Fruit fly (Drosophila melanogaster) whole organism, embryonic: ENCODE results near the gene CG6527.

ENCODE experiments used
- B-H2 ChIP-seq: fragments of 200-800 bp; sonication (Bioruptor generic); optimal IDR thresholded peaks from 2 replicates; lab custom pipeline; 2018; ENCODE audit warnings: missing biosample characterization, mild to moderate bottlenecking, missing genetic modification characterization
- Blimp-1 ChIP-seq: fragments of 200-800 bp; sonication (Bioruptor generic); optimal IDR thresholded peaks from 3 replicates; lab custom pipeline; 2018; ENCODE audit warnings: missing biosample characterization, missing genetic modification characterization, mild to moderate bottlenecking, moderate library complexity, missing genetic modification reagents
- CG10267 ChIP-seq: fragments of 200-800 bp; sonication (Bioruptor generic); optimal IDR thresholded peaks from 2 replicates; lab custom pipeline; 2018; ENCODE audit warnings: missing biosample characterization, mild to moderate bottlenecking, missing genetic modification characterization, moderate library complexity
- CG10274 ChIP-seq: fragments of 200-800 bp; sonication (Bioruptor generic); optimal IDR thresholded peaks from 3 replicates; lab custom pipeline; 2017; ENCODE audit warnings: missing biosample characterization, mild to moderate bottlenecking, missing genetic modification characterization
- CG10565 ChIP-seq: fragments of 200-800 bp; sonication (Bioruptor generic); optimal IDR thresholded peaks from 3 replicates; lab custom pipeline; 2016; ENCODE audit warnings: missing biosample characterization, mild to moderate bottlenecking, missing genetic modification characterization
- CG10979 ChIP-seq: fragments of 200-800 bp; sonication (Bioruptor generic); optimal IDR thresholded peaks from 2 replicates; lab custom pipeline; 2018; ENCODE audit warnings: missing biosample characterization, mild to moderate bottlenecking, missing genetic modification characterization, moderate library complexity
- CG11696 ChIP-seq: fragments of 200-800 bp; sonication (Bioruptor generic); IDR thresholded peaks from 2 replicates; pipeline ENCODE4 v1.3.6; 2022; ENCODE audit warnings: missing biosample characterization, missing genetic modification characterization
- CG12391 ChIP-seq: fragments of 200-800 bp; sonication (Bioruptor generic); optimal IDR thresholded peaks from 3 replicates; lab custom pipeline; 2018; ENCODE audit warnings: missing biosample characterization, mild to moderate bottlenecking, missing genetic modification characterization, moderate library complexity
- CG13123 ChIP-seq: fragments of 200-800 bp; sonication (Bioruptor generic); optimal IDR thresholded peaks from 2 replicates; lab custom pipeline; 2016; ENCODE audit warnings: missing biosample characterization, missing genetic modification characterization
- CG17361 ChIP-seq: fragments of 200-800 bp; sonication (Bioruptor generic); IDR thresholded peaks from 3 replicates; pipeline ENCODE4 v1.3.6; 2022; ENCODE audit warnings: missing biosample characterization, missing genetic modification characterization
- CG17829 ChIP-seq: fragments of 200-800 bp; optimal IDR thresholded peaks from 2 replicates; lab custom pipeline; 2019; ENCODE audit warnings: missing biosample characterization, mild to moderate bottlenecking, missing genetic modification characterization, moderate library complexity
- CG2116 ChIP-seq: fragments of 200-800 bp; sonication (Bioruptor generic); optimal IDR thresholded peaks from 3 replicates; lab custom pipeline; 2018; ENCODE audit warnings: missing biosample characterization, mild to moderate bottlenecking, missing genetic modification characterization
- CG30403 ChIP-seq: fragments of 200-800 bp; sonication (Bioruptor generic); optimal IDR thresholded peaks from 3 replicates; lab custom pipeline; 2016; ENCODE audit warnings: missing biosample characterization, missing genetic modification characterization
- CG31365 ChIP-seq: fragments of 200-800 bp; sonication (Bioruptor generic); optimal IDR thresholded peaks from 2 replicates; lab custom pipeline; 2018; ENCODE audit warnings: missing biosample characterization, mild to moderate bottlenecking, missing genetic modification characterization
- CG4282 ChIP-seq: fragments of 200-800 bp; sonication (Bioruptor generic); optimal IDR thresholded peaks from 2 replicates; lab custom pipeline; 2016; ENCODE audit warnings: missing biosample characterization, missing genetic modification characterization
- CG4424 ChIP-seq: fragments of 200-800 bp; sonication (Bioruptor generic); optimal IDR thresholded peaks from 3 replicates; lab custom pipeline; 2016; ENCODE audit warnings: missing biosample characterization, missing genetic modification characterization
- CG7839 ChIP-seq: fragments of 200-800 bp; sonication (Bioruptor generic); optimal IDR thresholded peaks from 3 replicates; lab custom pipeline; 2018; ENCODE audit warnings: missing biosample characterization, mild to moderate bottlenecking, missing genetic modification characterization, moderate library complexity
- CG8388 ChIP-seq: fragments of 200-800 bp; sonication (Bioruptor generic); optimal IDR thresholded peaks from 2 replicates; lab custom pipeline; 2019; ENCODE audit warnings: missing biosample characterization, mild to moderate bottlenecking, missing genetic modification characterization, moderate library complexity
- CG8924 ChIP-seq: fragments of 200-800 bp; optimal IDR thresholded peaks from 3 replicates; lab custom pipeline; 2019; ENCODE audit warnings: missing biosample characterization, mild to moderate bottlenecking, missing genetic modification characterization, moderate library complexity
- CG9727 ChIP-seq: fragments of 200-800 bp; sonication (Bioruptor generic); optimal IDR thresholded peaks from 3 replicates; lab custom pipeline; 2017; ENCODE audit warnings: missing biosample characterization, mild to moderate bottlenecking, missing genetic modification characterization
- CTCF ChIP-seq: fragments of 200-800 bp; sonication (Bioruptor generic); optimal IDR thresholded peaks from 2 replicates; lab custom pipeline; 2017; ENCODE audit warnings: missing biosample characterization, mild to moderate bottlenecking, missing genetic modification characterization, moderate library complexity
- CoRest ChIP-seq: fragments of 200-800 bp; sonication (Bioruptor generic); optimal IDR thresholded peaks from 3 replicates; lab custom pipeline; 2018; ENCODE audit warnings: missing biosample characterization, mild to moderate bottlenecking, missing genetic modification characterization, moderate library complexity
- D19A ChIP-seq: fragments of 200-800 bp; optimal IDR thresholded peaks from 3 replicates; lab custom pipeline; 2019; ENCODE audit warnings: missing biosample characterization, mild to moderate bottlenecking, missing genetic modification characterization, moderate library complexity
- Dp ChIP-seq: fragments of 200-800 bp; sonication (Bioruptor generic); optimal IDR thresholded peaks from 2 replicates; lab custom pipeline; 2018; ENCODE audit warnings: missing biosample characterization, mild to moderate bottlenecking, missing genetic modification characterization, moderate library complexity
- Hey ChIP-seq: fragments of 200-800 bp; sonication (Bioruptor generic); optimal IDR thresholded peaks from 3 replicates; lab custom pipeline; 2018; ENCODE audit warnings: missing biosample characterization, mild to moderate bottlenecking, missing genetic modification characterization
- Hr51 ChIP-seq, 2 experiments: fragments of 200-800 bp; sonication (Bioruptor generic); optimal IDR thresholded peaks; 2 replicates in 1 of 2; 3 replicates in 1 of 2; lab custom pipeline; 2016 to 2018; ENCODE audit warnings: missing biosample characterization in 2 of 2, missing genetic modification characterization in 2 of 2, mild to moderate bottlenecking in 1 of 2, moderate library complexity in 1 of 2
- Lpt ChIP-seq: fragments of >200 bp; optimal IDR thresholded peaks from 2 replicates; lab custom pipeline; 2018; ENCODE audit warnings: missing biosample characterization, missing genetic modification characterization
- Med ChIP-seq: fragments of 200-800 bp; sonication (Bioruptor generic); peaks from one replicate; lab custom pipeline; 2016; ENCODE audit warnings: missing biosample characterization, missing genetic modification characterization, mild to moderate bottlenecking, inconsistent platforms, moderate library complexity
- Nf-YB ChIP-seq: fragments of 200-800 bp; sonication (Bioruptor generic); optimal IDR thresholded peaks from 3 replicates; lab custom pipeline; 2019; ENCODE audit warnings: missing biosample characterization, mild to moderate bottlenecking, missing genetic modification characterization, moderate library complexity
- Sox100B ChIP-seq: fragments of 200-800 bp; sonication (Bioruptor generic); optimal IDR thresholded peaks from 3 replicates; lab custom pipeline; 2018; ENCODE audit warnings: missing biosample characterization, mild to moderate bottlenecking, missing genetic modification characterization
- ara ChIP-seq: fragments of 200-800 bp; sonication (Bioruptor generic); IDR thresholded peaks from 2 replicates; pipeline ENCODE4 v1.3.6; 2022; ENCODE audit warnings: missing biosample characterization, missing genetic modification characterization
- bsh ChIP-seq, 2 experiments: fragments of 200-800 bp; sonication (Bioruptor generic); optimal IDR thresholded peaks; 2 replicates each; lab custom pipeline; 2017 to 2018; ENCODE audit warnings: mild to moderate bottlenecking in 2 of 2, missing biosample characterization in 2 of 2, missing genetic modification characterization in 2 of 2, moderate library complexity in 1 of 2
- crol ChIP-seq: fragments of 200-800 bp; sonication (Bioruptor generic); IDR thresholded peaks from 2 replicates; pipeline ENCODE4 v1.3.6; 2022; ENCODE audit warnings: missing biosample characterization, missing genetic modification characterization
- dm ChIP-seq: fragments of 200-800 bp; sonication (Bioruptor generic); optimal IDR thresholded peaks from 3 replicates; lab custom pipeline; 2016; ENCODE audit warnings: missing biosample characterization, missing genetic modification characterization
- eve ChIP-seq, 2 experiments: fragments of >200 bp; optimal IDR thresholded peaks; 2 replicates each; lab custom pipeline; 2017; ENCODE audit warnings: missing biosample characterization in 2 of 2, missing genetic modification characterization in 2 of 2
- eyg ChIP-seq: fragments of 200-800 bp; sonication (Bioruptor generic); optimal IDR thresholded peaks from 3 replicates; lab custom pipeline; 2016; ENCODE audit warnings: missing biosample characterization, missing genetic modification characterization
- fd96Cb ChIP-seq: fragments of 200-800 bp; sonication (Bioruptor generic); optimal IDR thresholded peaks from 2 replicates; lab custom pipeline; 2018; ENCODE audit warnings: missing biosample characterization, mild to moderate bottlenecking, missing genetic modification characterization, moderate library complexity
- gcm ChIP-seq: fragments of 200-800 bp; sonication (Bioruptor generic); optimal IDR thresholded peaks from 2 replicates; lab custom pipeline; 2019; ENCODE audit warnings: missing biosample characterization, mild to moderate bottlenecking, missing genetic modification characterization, moderate library complexity
- grau ChIP-seq: fragments of 200-800 bp; optimal IDR thresholded peaks from 3 replicates; lab custom pipeline; 2019; ENCODE audit warnings: missing biosample characterization, mild to moderate bottlenecking, missing genetic modification characterization, moderate library complexity
- ken ChIP-seq: fragments of 200-800 bp; sonication (Bioruptor generic); IDR thresholded peaks from 3 replicates; pipeline ENCODE4 v1.3.6; 2022; ENCODE audit warnings: missing biosample characterization, missing genetic modification characterization
- nmo ChIP-seq: fragments of 200-800 bp; sonication (Bioruptor generic); optimal IDR thresholded peaks from 2 replicates; lab custom pipeline; 2018; ENCODE audit warnings: missing biosample characterization, mild to moderate bottlenecking, missing genetic modification characterization, moderate library complexity
- run ChIP-seq: fragments of 200-800 bp; sonication (Bioruptor generic); optimal IDR thresholded peaks from 3 replicates; lab custom pipeline; 2018; ENCODE audit warnings: missing biosample characterization, mild to moderate bottlenecking, missing genetic modification characterization
- slp2 ChIP-seq: fragments of 200-800 bp; sonication (Bioruptor generic); optimal IDR thresholded peaks from 2 replicates; lab custom pipeline; 2016; ENCODE audit warnings: missing biosample characterization, missing genetic modification characterization
- sqz ChIP-seq: fragments of 200-800 bp; sonication (Bioruptor generic); optimal IDR thresholded peaks from 3 replicates; lab custom pipeline; 2018; ENCODE audit warnings: missing biosample characterization, mild to moderate bottlenecking, missing genetic modification characterization
- tin ChIP-seq: fragments of 200-800 bp; sonication (Bioruptor generic); optimal IDR thresholded peaks from 3 replicates; lab custom pipeline; 2016; ENCODE audit warnings: missing biosample characterization, missing genetic modification characterization
- trem ChIP-seq: fragments of 200-800 bp; optimal IDR thresholded peaks from 3 replicates; lab custom pipeline; 2019; ENCODE audit warnings: missing biosample characterization, mild to moderate bottlenecking, missing genetic modification characterization, moderate library complexity
- twi ChIP-seq: fragments of 200-800 bp; optimal IDR thresholded peaks from 2 replicates; lab custom pipeline; 2019; ENCODE audit warnings: missing biosample characterization, mild to moderate bottlenecking, missing genetic modification characterization, moderate library complexity
- zen ChIP-seq: fragments of 200-800 bp; sonication (Bioruptor generic); optimal IDR thresholded peaks from 3 replicates; lab custom pipeline; 2018; ENCODE audit warnings: missing biosample characterization, mild to moderate bottlenecking, missing genetic modification characterization, moderate library complexity
- zf30C ChIP-seq: fragments of 200-800 bp; sonication (Bioruptor generic); optimal IDR thresholded peaks from 3 replicates; lab custom pipeline; 2018; ENCODE audit warnings: missing biosample characterization, mild to moderate bottlenecking, missing genetic modification characterization

CG6527 gene

DNA sequence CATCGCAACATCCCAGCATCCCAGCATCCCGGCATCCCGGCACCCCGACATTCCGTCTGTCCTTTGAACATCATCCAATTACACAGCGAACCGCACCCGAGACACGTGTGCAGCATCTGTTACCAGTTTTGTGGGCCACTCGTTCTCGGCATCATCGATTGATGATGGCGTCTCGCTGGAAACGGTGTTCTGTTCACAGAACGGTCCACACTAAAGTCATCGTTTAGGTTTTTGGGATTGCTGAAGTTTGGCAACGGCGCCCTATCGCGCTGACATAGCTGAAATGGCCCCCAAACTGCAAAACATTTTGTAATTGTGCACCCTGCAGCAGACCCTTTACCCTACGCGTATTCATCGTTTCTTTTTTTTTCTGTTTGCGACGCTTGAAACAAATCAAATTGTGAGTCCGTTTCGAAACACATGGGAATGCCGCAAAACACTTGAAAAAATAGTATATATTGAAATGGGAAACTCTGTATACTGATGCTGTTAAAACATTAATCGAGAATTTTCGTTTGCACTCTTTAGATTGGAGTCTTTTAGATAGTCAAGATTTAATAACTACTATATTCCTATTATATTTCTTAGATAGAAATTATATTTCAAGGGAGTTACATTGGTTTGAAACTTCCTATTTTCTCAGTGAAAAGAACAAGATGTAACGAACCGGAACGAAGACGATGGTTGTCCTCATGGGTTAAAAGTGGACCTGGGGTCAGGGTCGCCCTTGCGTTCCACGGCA, 33.1 kb downstream of the CG6527 start (continued):
- peak; percentile 42 for TF ChIP-seq CG7839 (tag; lab: Kevin White, UChicago)
- no peak for TF ChIP-seq CG11696
- TF ChIP-seq twi (tag; lab: Kevin White, UChicago), result peak; percentile 100
- peak; percentile 28 for TF ChIP-seq nmo
- TF ChIP-seq CG17829 (tag; lab: Kevin White, UChicago), result peak; percentile 47
- TF ChIP-seq CG31365, result no peak
- TF ChIP-seq ara (GFP tag; lab: Robert Waterston, UW), result no peak
- no peak for TF ChIP-seq dm (GFP tag; lab: Kevin White, UChicago)
- TF ChIP-seq CG10274 (GFP tag; lab: Kevin White, UChicago), result no peak
- peak in 1 of 2 experiments; percentile 63 for TF ChIP-seq eve (GFP tag; optimal IDR thresholded peaks at IDR 0.05; lab: Kevin White, UChicago)
- peak; percentile 16 for TF ChIP-seq Med
- peak; percentile 45 for TF ChIP-seq trem
- TF ChIP-seq tin, result no peak
- TF ChIP-seq zf30C (GFP tag; lab: Kevin White, UChicago), result peak; percentile 69
- peak; percentile 41 for TF ChIP-seq grau
- no peak for TF ChIP-seq CG10565 (GFP tag; lab: Kevin White, UChicago)
- peak; percentile 24 for TF ChIP-seq CG8924 (tag; lab: Kevin White, UChicago)
- TF ChIP-seq crol (GFP tag; lab: Robert Waterston, UW), result 0 out of 2 replicates have a peak, but pooled peaks have one; percentile 7
- no peak for TF ChIP-seq gcm
- TF ChIP-seq eyg (GFP tag; lab: Kevin White, UChicago), result no peak
- TF ChIP-seq CTCF (GFP tag; lab: Kevin White, UChicago), result no peak
- TF ChIP-seq fd96Cb, result peak; percentile 33
- TF ChIP-seq Sox100B (GFP tag; lab: Kevin White, UChicago), result peak; percentile 31
- no peak for TF ChIP-seq B-H2 (GFP tag; lab: Kevin White, UChicago)
- TF ChIP-seq CG4282 (GFP tag; lab: Kevin White, UChicago), result no peak
- TF ChIP-seq CG13123, result no peak
- peak; percentile 38 for TF ChIP-seq CG12391 (tag; lab: Kevin White, UChicago)
- no peak for TF ChIP-seq slp2 (GFP tag; lab: Kevin White, UChicago)
- peak; percentile 49 for TF ChIP-seq Blimp-1
- TF ChIP-seq CG2116 (GFP tag; lab: Kevin White, UChicago), result no peak
- TF ChIP-seq CG10979 (tag; lab: Kevin White, UChicago), result peak; percentile 57
- peak; percentile 18 for TF ChIP-seq CG30403
- TF ChIP-seq zen (tag; lab: Kevin White, UChicago), result peak; percentile 36
- peak; percentile 17 for TF ChIP-seq sqz (GFP tag; lab: Kevin White, UChicago)
- TF ChIP-seq Lpt, result no peak
- TF ChIP-seq Nf-YB (GFP tag; lab: Kevin White, UChicago), result peak; percentile 23
- TF ChIP-seq CG17361 (GFP tag; lab: Robert Waterston, UW), result 0 out of 3 replicates have a peak, but pooled peaks have one; percentile 9
- no peak for TF ChIP-seq run (tag; lab: Kevin White, UChicago)
- peak; percentile 6 for TF ChIP-seq CG9727
- TF ChIP-seq Hr51 (GFP tag; optimal IDR thresholded peaks at IDR 0.05; lab: Kevin White, UChicago), result peak in 1 of 2 experiments; percentile 33
- TF ChIP-seq bsh (GFP tag; optimal IDR thresholded peaks at IDR 0.05; lab: Kevin White, UChicago), result peak in 1 of 2 experiments; percentile 61
- TF ChIP-seq Dp (GFP tag; lab: Kevin White, UChicago), result no peak
- TF ChIP-seq CoRest, result peak; percentile 42
- peak; percentile 90 for TF ChIP-seq Hey
- TF ChIP-seq D19A (tag; lab: Kevin White, UChicago), result peak; percentile 31
- TF ChIP-seq CG10267 (tag; lab: Kevin White, UChicago), result peak; percentile 45
- TF ChIP-seq CG4424 (GFP tag; lab: Kevin White, UChicago), result peak; percentile 26
- TF ChIP-seq CG8388 (GFP tag; lab: Kevin White, UChicago), result peak; percentile 28
- TF ChIP-seq ken (GFP tag; lab: Robert Waterston, UW), result no peak
